Worm (Caenorhabditis elegans) whole organism, young adult: ENCODE measurements around the gene T05A8.7.

ENCODE experiments used
- D2030.7 ChIP-seq: fragments of 200-800 bp; sonication (Bioruptor generic); IDR thresholded peaks from 2 replicates; pipeline ENCODE4 v1.3.6; 2022; ENCODE audit warnings: missing genetic modification reagents, missing genetic modification characterization, missing compliant biosample characterization
- F49E8.2 ChIP-seq: sonication (generic microtip); optimal IDR thresholded peaks from 3 replicates; lab custom pipeline; 2017; ENCODE audit warnings: missing genetic modification characterization, mild to moderate bottlenecking, missing compliant biosample characterization, antibody characterized with exemption, moderate library complexity; ENCODE audit not compliant: insufficient read depth
- ceh-79 ChIP-seq: sonication (generic microtip); optimal IDR thresholded peaks from 2 replicates; lab custom pipeline; 2017; ENCODE audit warnings: mild to moderate bottlenecking, missing genetic modification characterization, missing compliant biosample characterization
- chd-7 ChIP-seq: sonication (generic microtip); optimal IDR thresholded peaks from 2 replicates; lab custom pipeline; 2016; ENCODE audit warnings: mild to moderate bottlenecking, missing genetic modification characterization, moderate library complexity, missing compliant biosample characterization
- dpl-1 ChIP-seq: fragments of 150-350 bp; optimal IDR thresholded peaks from 2 replicates; lab custom pipeline; 2014; ENCODE audit warnings: missing biosample characterization, missing genetic modification reagents, missing genetic modification characterization
- nhr-179 ChIP-seq: sonication (generic microtip); optimal IDR thresholded peaks from 2 replicates; lab custom pipeline; 2016; ENCODE audit warnings: mild to moderate bottlenecking, missing genetic modification characterization, missing compliant biosample characterization
- nhr-80 ChIP-seq: sonication (generic microtip); optimal IDR thresholded peaks from 2 replicates; lab custom pipeline; 2016; ENCODE audit warnings: missing genetic modification characterization, missing compliant biosample characterization
- snpc-4 ChIP-seq, 5 experiments: fragments of 150-350 bp in 1 of 5; sonication (generic microtip) in 4 of 5; optimal IDR thresholded peaks; 2 replicates each; lab custom pipeline; 2014 to 2018; ENCODE audit warnings: missing genetic modification characterization in 5 of 5, missing biosample characterization in 3 of 5, antibody characterized with exemption in 2 of 5, mild to moderate bottlenecking in 2 of 5, missing compliant biosample characterization in 2 of 5, missing genotype in 2 of 5, moderate library complexity in 2 of 5, missing genetic modification reagents in 1 of 5
- xnd-1 ChIP-seq: sonication (generic microtip); optimal IDR thresholded peaks from 2 replicates; lab custom pipeline; 2016; ENCODE audit warnings: missing genotype, missing genetic modification reagents, missing genetic modification characterization, missing compliant biosample characterization

DNA sequence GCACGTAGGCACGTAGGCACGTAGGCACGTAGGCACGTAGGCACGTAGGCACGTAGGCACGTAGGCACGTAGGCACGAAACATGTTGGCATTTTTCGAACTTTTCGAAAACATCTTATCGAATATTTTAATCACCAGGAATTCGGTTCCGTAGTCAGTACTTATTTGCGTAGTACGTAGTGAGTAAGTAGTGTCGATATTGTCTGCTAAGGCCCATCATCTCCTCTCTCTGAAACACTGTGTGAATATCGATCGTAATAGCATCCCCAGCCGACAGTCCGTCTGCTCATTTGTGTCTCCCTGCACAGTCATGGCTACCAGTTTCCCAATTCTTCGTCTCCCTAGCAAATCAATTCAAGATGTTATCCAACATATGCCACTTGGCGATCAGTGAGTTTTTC lies 20.0 kb upstream of the T05A8.7 start, which contains the start of gene fbxb-106:
- TF ChIP-seq F49E8.2 (tag; lab: Kevin White, UChicago), result no peak
- no peak for TF ChIP-seq D2030.7
- no peak for TF ChIP-seq nhr-80 (tag; lab: Kevin White, UChicago)
- no peak for TF ChIP-seq ceh-79 (tag; lab: Kevin White, UChicago)
- no peak for TF ChIP-seq dpl-1 (GFP tag; lab: Kevin White, UChicago)
- TF ChIP-seq chd-7, result no peak
- TF ChIP-seq snpc-4 (GFP tag; optimal IDR thresholded peaks at IDR 0.05; lab: Kevin White, UChicago), result no peak
- no peak for TF ChIP-seq snpc-4 (tag; optimal IDR thresholded peaks at IDR 0.05; lab: Kevin White, UChicago)
- TF ChIP-seq xnd-1 (tag; lab: Kevin White, UChicago), result no peak
- TF ChIP-seq nhr-179 (tag; lab: Kevin White, UChicago), result no peak
